Worm (Caenorhabditis elegans) whole organism, early embryonic: ENCODE results near the gene K03A11.5.

ENCODE experiments used
- B0310.2 ChIP-seq: sonication (generic microtip); optimal IDR thresholded peaks from 2 replicates; lab custom pipeline; 2016; ENCODE audit warnings: mild to moderate bottlenecking, missing genetic modification characterization, missing compliant biosample characterization
- F13C5.2 ChIP-seq: sonication (generic microtip); optimal IDR thresholded peaks from 2 replicates; lab custom pipeline; 2017; ENCODE audit warnings: mild to moderate bottlenecking, missing genetic modification characterization, inconsistent platforms, missing compliant biosample characterization
- aly-1 ChIP-seq: sonication (generic microtip); optimal IDR thresholded peaks from 2 replicates; lab custom pipeline; 2016; ENCODE audit warnings: missing genetic modification characterization, missing compliant biosample characterization
- ama-1 ChIP-seq: fragments of 150-350 bp; optimal IDR thresholded peaks from 2 replicates; lab custom pipeline; 2014
- ceh-13 ChIP-seq: fragments of 200-800 bp; sonication (Bioruptor generic); optimal IDR thresholded peaks from 2 replicates; lab custom pipeline; 2018; ENCODE audit warnings: mild to moderate bottlenecking, missing genetic modification characterization, missing compliant biosample characterization
- ceh-36 ChIP-seq: sonication (generic microtip); optimal IDR thresholded peaks from 2 replicates; lab custom pipeline; 2016; ENCODE audit warnings: missing genetic modification characterization, inconsistent platforms, missing compliant biosample characterization
- ets-7 ChIP-seq: sonication (generic microtip); optimal IDR thresholded peaks from 2 replicates; lab custom pipeline; 2016; ENCODE audit warnings: missing genotype, missing genetic modification characterization, missing compliant biosample characterization
- flt-1 ChIP-seq: fragments of 200-800 bp; sonication (Bioruptor generic); IDR thresholded peaks from 2 replicates; pipeline ENCODE4 v1.3.6; 2022; ENCODE audit warnings: missing genetic modification characterization, missing compliant biosample characterization
- hmbx-1 ChIP-seq: sonication (generic microtip); optimal IDR thresholded peaks from 2 replicates; lab custom pipeline; 2016; ENCODE audit warnings: mild to moderate bottlenecking, missing genetic modification characterization, missing compliant biosample characterization
- hmg-4 ChIP-seq: fragments of 200-800 bp; sonication (Bioruptor generic); optimal IDR thresholded peaks from 2 replicates; lab custom pipeline; 2018; ENCODE audit warnings: mild to moderate bottlenecking, missing genetic modification characterization, missing compliant biosample characterization
- hnd-1 ChIP-seq: sonication (generic microtip); optimal IDR thresholded peaks from 2 replicates; lab custom pipeline; 2016; ENCODE audit warnings: missing genetic modification characterization, missing compliant biosample characterization
- pes-1 ChIP-seq: fragments of 200-800 bp; sonication (Bioruptor generic); IDR thresholded peaks from 2 replicates; pipeline ENCODE4 v1.3.6; 2022; ENCODE audit warnings: missing genetic modification reagents, missing genetic modification characterization, missing compliant biosample characterization
- scrt-1 ChIP-seq: fragments of 200-800 bp; sonication (Bioruptor generic); IDR thresholded peaks from 2 replicates; pipeline ENCODE4 v1.3.6; 2022; ENCODE audit warnings: missing genetic modification characterization, missing compliant biosample characterization
- sea-1 ChIP-seq: fragments of 200-800 bp; sonication (Bioruptor generic); conservative IDR thresholded peaks from 2 replicates; pipeline ENCODE4 v1.3.6; 2022; ENCODE audit warnings: missing genetic modification characterization, missing compliant biosample characterization
- tbx-11 ChIP-seq: fragments of 200-800 bp; sonication (Bioruptor generic); IDR thresholded peaks from 2 replicates; pipeline ENCODE4 v1.3.6; 2022; ENCODE audit warnings: missing genetic modification characterization, missing compliant biosample characterization
- tbx-37 ChIP-seq: fragments of 200-800 bp; sonication (Bioruptor generic); conservative IDR thresholded peaks from 2 replicates; pipeline ENCODE4 v1.3.6; 2022; ENCODE audit warnings: missing genetic modification reagents, missing genetic modification characterization, missing compliant biosample characterization
- tra-4 ChIP-seq: sonication (generic microtip); optimal IDR thresholded peaks from 2 replicates; lab custom pipeline; 2017; ENCODE audit warnings: missing genetic modification characterization, missing compliant biosample characterization

The K03A11.5 gene

DNA sequence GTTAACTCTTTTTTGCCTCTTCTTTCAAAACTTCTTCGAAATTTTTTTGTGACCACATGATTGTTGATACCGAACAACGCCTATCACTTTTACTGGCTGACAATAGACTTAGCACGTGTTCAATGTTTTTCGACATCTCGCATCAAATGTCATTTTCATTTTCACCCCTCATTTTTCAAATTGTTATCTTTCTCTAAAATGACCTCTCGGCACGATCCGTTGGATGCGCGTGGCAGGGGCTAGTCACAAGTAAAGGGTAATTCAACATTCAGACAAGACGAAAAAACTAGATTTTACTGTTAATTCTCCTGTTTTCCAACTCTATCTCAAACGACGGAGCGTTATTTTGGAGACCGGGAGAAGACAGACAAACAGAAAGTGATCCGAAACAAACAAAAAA lies 50.1 kb downstream of the K03A11.5 start, which contains the start of gene F17H10.2:
TSS of gene F17H10.2 (plus strand) at position 316 of the 400 bp plus-strand sequence.
- TF ChIP-seq hmg-4 (GFP tag; lab: Kevin White, UChicago): no peak
- TF ChIP-seq sea-1 (GFP tag; lab: Robert Waterston, UW): no peak
- no peak for TF ChIP-seq aly-1
- TF ChIP-seq hmbx-1 (tag; lab: Kevin White, UChicago): no peak

DNA sequence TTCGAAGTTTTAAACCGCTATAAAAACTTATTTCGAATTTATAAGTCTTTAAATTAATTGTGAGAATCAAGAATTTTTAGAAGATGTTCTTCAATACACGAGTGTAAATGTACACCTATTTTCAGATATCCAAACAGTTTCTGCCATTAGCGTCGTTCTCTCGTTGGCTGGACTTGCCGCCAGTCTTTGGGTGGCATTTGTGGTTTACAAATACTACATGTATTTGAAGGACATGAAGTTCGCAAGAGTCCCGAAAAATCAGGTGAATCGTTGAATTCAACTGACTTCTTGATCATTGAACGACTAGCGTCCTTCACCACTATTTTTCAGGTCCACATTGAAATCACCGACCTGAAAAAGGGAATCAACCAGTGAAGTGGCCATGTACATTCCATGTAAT lies 52.4 kb downstream of the K03A11.5 start:
- TF ChIP-seq scrt-1 (no peak), tbx-11 (GFP tag; lab: Robert Waterston, UW) (no peak), hnd-1 (no peak), B0310.2 (no peak), ceh-36 (tag; lab: Kevin White, UChicago) (no peak), ceh-13 (GFP tag; lab: Kevin White, UChicago) (no peak), sea-1 (GFP tag; lab: Robert Waterston, UW) (no peak), pes-1 (GFP tag; lab: Robert Waterston, UW) (no peak), hmg-4 (GFP tag; lab: Kevin White, UChicago) (no peak), F13C5.2 (tag; lab: Kevin White, UChicago) (no peak), flt-1 (GFP tag; lab: Robert Waterston, UW) (no peak), ets-7 (tag; lab: Kevin White, UChicago) (no peak), hmbx-1 (tag; lab: Kevin White, UChicago) (no peak), tbx-37 (GFP tag; lab: Robert Waterston, UW) (no peak), tra-4 (tag; lab: Kevin White, UChicago) (no peak), ama-1 (lab: Kevin White, UChicago) (no peak), aly-1 (no peak)

DNA sequence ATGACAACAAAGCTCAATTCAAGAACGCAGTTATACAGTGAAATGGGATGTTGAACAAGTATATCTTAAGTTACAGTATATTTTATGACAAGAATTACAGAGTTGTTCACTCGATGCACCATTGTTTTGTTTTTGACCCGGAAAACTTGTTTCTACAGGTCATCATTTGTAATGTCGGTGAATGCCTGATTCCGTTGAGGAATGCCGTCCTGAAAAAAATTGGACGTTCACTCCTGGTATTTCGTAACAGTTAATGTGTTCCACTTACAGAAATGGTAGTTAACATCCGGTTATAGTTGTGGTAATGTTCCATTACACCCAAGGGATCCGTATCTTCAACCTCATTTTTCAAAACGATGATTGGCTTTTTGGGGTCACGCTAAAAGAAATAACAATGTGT lies 53.0 kb downstream of the K03A11.5 start:
- TF ChIP-seq F13C5.2 (tag; lab: Kevin White, UChicago) (no peak), ama-1 (lab: Kevin White, UChicago) (no peak), hnd-1 (no peak), tbx-11 (GFP tag; lab: Robert Waterston, UW) (no peak), hmg-4 (GFP tag; lab: Kevin White, UChicago) (no peak), aly-1 (no peak), pes-1 (GFP tag; lab: Robert Waterston, UW) (no peak)
